Fruit fly (Drosophila melanogaster): ENCODE results near the gene CG11498.

DNA sequence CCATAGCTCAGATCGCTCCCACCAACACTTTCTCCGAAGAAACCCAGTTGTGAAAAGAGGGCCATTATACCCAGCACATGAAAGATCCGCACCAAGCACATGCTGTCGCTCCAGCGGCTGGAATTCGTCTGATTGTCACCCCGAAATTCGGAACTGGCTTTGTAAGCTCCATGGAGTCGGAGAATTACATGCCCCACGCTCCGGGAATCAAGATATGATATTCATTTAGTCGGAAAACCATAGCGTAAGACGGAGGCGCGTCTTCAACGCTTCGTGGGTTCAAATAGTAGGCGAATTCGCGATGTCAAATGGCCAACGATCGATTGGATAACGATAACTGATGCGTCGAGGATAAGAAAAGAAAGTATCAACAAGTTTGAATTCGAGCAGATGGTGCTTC, 35.6 kb downstream of the CG11498 start, which contains the start of gene CG45073:
- TF ChIP-seq CG7745 (tag; optimal IDR thresholded peaks at IDR 0.05) = no peak
- no peak for TF ChIP-seq CG10267 (tag; optimal IDR thresholded peaks at IDR 0.05)
- TF ChIP-seq Ravus (GFP tag; IDR thresholded peaks at IDR 0.05) = no peak
- TF ChIP-seq pita (GFP tag; optimal IDR thresholded peaks at IDR 0.05) = no peak
- TF ChIP-seq NC2β (GFP tag; optimal IDR thresholded peaks at IDR 0.05) = no peak
- TF ChIP-seq CG14441 (GFP tag; IDR thresholded peaks at IDR 0.05) = no peak
- TF ChIP-seq CG2129 (GFP tag; IDR thresholded peaks at IDR 0.05; ENCODE audit: partially characterized antibody) = no peak
- TF ChIP-seq CG13894 (tag; optimal IDR thresholded peaks at IDR 0.05) = no peak
- TF ChIP-seq Sry-δ (GFP tag; optimal IDR thresholded peaks at IDR 0.05) = no peak
- TF ChIP-seq CG16779 (GFP tag; IDR thresholded peaks at IDR 0.05) = no peak
- no peak for TF ChIP-seq CG12744 (GFP tag; optimal IDR thresholded peaks at IDR 0.05)
- TF ChIP-seq H2.0 (GFP tag; IDR thresholded peaks at IDR 0.05) = no peak
- TF ChIP-seq mirr (GFP tag; optimal IDR thresholded peaks at IDR 0.05) = no peak
